Worm (Caenorhabditis elegans) whole organism, L3 larva: ENCODE measurements around the gene Y17G7B.18.

Experiments used
- ama-1 ChIP-seq: fragments of 150-350 bp; optimal IDR thresholded peaks from 2 replicates; lab custom pipeline; 2018
- egl-27 ChIP-seq: sonication (generic microtip); optimal IDR thresholded peaks from 4 replicates; lab custom pipeline; 2017; ENCODE audit warnings: missing biosample characterization, missing genetic modification reagents, missing genetic modification characterization
- elt-2 ChIP-seq: sonication (generic microtip); optimal IDR thresholded peaks from 2 replicates; lab custom pipeline; 2016; ENCODE audit warnings: missing genetic modification reagents, mild to moderate bottlenecking, missing genetic modification characterization, missing compliant biosample characterization
- jun-1 ChIP-seq: fragments of 150-350 bp; optimal IDR thresholded peaks from 2 replicates; lab custom pipeline; 2014; ENCODE audit warnings: missing biosample characterization, missing genetic modification reagents, missing genetic modification characterization
- nhr-11 ChIP-seq: fragments of 150-350 bp; optimal IDR thresholded peaks from 2 replicates; lab custom pipeline; 2014; ENCODE audit warnings: missing biosample characterization, missing genetic modification characterization
- nhr-76 ChIP-seq: fragments of 150-350 bp; sonication (generic microtip); optimal IDR thresholded peaks from 5 replicates; lab custom pipeline; 2014; ENCODE audit warnings: missing biosample characterization, missing genetic modification characterization
- pqm-1 ChIP-seq: fragments of 150-350 bp; optimal IDR thresholded peaks from 2 replicates; lab custom pipeline; 2017; ENCODE audit warnings: missing biosample characterization, missing genetic modification characterization, inconsistent platforms
- skn-1 ChIP-seq: fragments of 150-350 bp; optimal IDR thresholded peaks from 2 replicates; lab custom pipeline; 2014; ENCODE audit warnings: missing biosample characterization, missing genetic modification characterization

ce11 chrII:12077281-12077680, 30.4 kb downstream of the Y17G7B.18 start:
- TF ChIP-seq jun-1 (tag; lab: Kevin White, UChicago) (no peak), nhr-76 (tag; lab: Kevin White, UChicago) (no peak), elt-2 (no peak), skn-1 (tag; lab: Kevin White, UChicago) (no peak), nhr-11 (tag; lab: Kevin White, UChicago) (no peak), ama-1 (lab: Kevin White, UChicago) (no peak), pqm-1 (tag; lab: Kevin White, UChicago) (no peak), egl-27 (no peak)
